Worm (Caenorhabditis elegans) whole organism, early embryonic: ENCODE results near the gene lge-1.
A peak's percentile ranks its signal among the peaks of the same experiment; 100 is the strongest.

Experiments used
- B0310.2 ChIP-seq: sonication (generic microtip); optimal IDR thresholded peaks from 2 replicates; lab custom pipeline; 2016; ENCODE audit warnings: mild to moderate bottlenecking, missing genetic modification characterization, missing compliant biosample characterization
- F13C5.2 ChIP-seq: sonication (generic microtip); optimal IDR thresholded peaks from 2 replicates; lab custom pipeline; 2017; ENCODE audit warnings: mild to moderate bottlenecking, missing genetic modification characterization, inconsistent platforms, missing compliant biosample characterization
- aly-1 ChIP-seq: sonication (generic microtip); optimal IDR thresholded peaks from 2 replicates; lab custom pipeline; 2016; ENCODE audit warnings: missing genetic modification characterization, missing compliant biosample characterization
- ama-1 ChIP-seq: fragments of 150-350 bp; optimal IDR thresholded peaks from 2 replicates; lab custom pipeline; 2014
- ceh-13 ChIP-seq: fragments of 200-800 bp; sonication (Bioruptor generic); optimal IDR thresholded peaks from 2 replicates; lab custom pipeline; 2018; ENCODE audit warnings: mild to moderate bottlenecking, missing genetic modification characterization, missing compliant biosample characterization
- ceh-36 ChIP-seq: sonication (generic microtip); optimal IDR thresholded peaks from 2 replicates; lab custom pipeline; 2016; ENCODE audit warnings: missing genetic modification characterization, inconsistent platforms, missing compliant biosample characterization
- ets-7 ChIP-seq: sonication (generic microtip); optimal IDR thresholded peaks from 2 replicates; lab custom pipeline; 2016; ENCODE audit warnings: missing genotype, missing genetic modification characterization, missing compliant biosample characterization
- flt-1 ChIP-seq: fragments of 200-800 bp; sonication (Bioruptor generic); IDR thresholded peaks from 2 replicates; pipeline ENCODE4 v1.3.6; 2022; ENCODE audit warnings: missing genetic modification characterization, missing compliant biosample characterization
- hmbx-1 ChIP-seq: sonication (generic microtip); optimal IDR thresholded peaks from 2 replicates; lab custom pipeline; 2016; ENCODE audit warnings: mild to moderate bottlenecking, missing genetic modification characterization, missing compliant biosample characterization
- hmg-4 ChIP-seq: fragments of 200-800 bp; sonication (Bioruptor generic); optimal IDR thresholded peaks from 2 replicates; lab custom pipeline; 2018; ENCODE audit warnings: mild to moderate bottlenecking, missing genetic modification characterization, missing compliant biosample characterization
- hnd-1 ChIP-seq: sonication (generic microtip); optimal IDR thresholded peaks from 2 replicates; lab custom pipeline; 2016; ENCODE audit warnings: missing genetic modification characterization, missing compliant biosample characterization
- pes-1 ChIP-seq: fragments of 200-800 bp; sonication (Bioruptor generic); IDR thresholded peaks from 2 replicates; pipeline ENCODE4 v1.3.6; 2022; ENCODE audit warnings: missing genetic modification reagents, missing genetic modification characterization, missing compliant biosample characterization
- scrt-1 ChIP-seq: fragments of 200-800 bp; sonication (Bioruptor generic); IDR thresholded peaks from 2 replicates; pipeline ENCODE4 v1.3.6; 2022; ENCODE audit warnings: missing genetic modification characterization, missing compliant biosample characterization
- sea-1 ChIP-seq: fragments of 200-800 bp; sonication (Bioruptor generic); conservative IDR thresholded peaks from 2 replicates; pipeline ENCODE4 v1.3.6; 2022; ENCODE audit warnings: missing genetic modification characterization, missing compliant biosample characterization
- tbx-11 ChIP-seq: fragments of 200-800 bp; sonication (Bioruptor generic); IDR thresholded peaks from 2 replicates; pipeline ENCODE4 v1.3.6; 2022; ENCODE audit warnings: missing genetic modification characterization, missing compliant biosample characterization
- tbx-37 ChIP-seq: fragments of 200-800 bp; sonication (Bioruptor generic); conservative IDR thresholded peaks from 2 replicates; pipeline ENCODE4 v1.3.6; 2022; ENCODE audit warnings: missing genetic modification reagents, missing genetic modification characterization, missing compliant biosample characterization
- tra-4 ChIP-seq: sonication (generic microtip); optimal IDR thresholded peaks from 2 replicates; lab custom pipeline; 2017; ENCODE audit warnings: missing genetic modification characterization, missing compliant biosample characterization

Gene lge-1

ce11 chrX:10966251-10966650, at the start of gene lge-1:
lge-1 (plus strand) TSS chrX:10966551.
- TF ChIP-seq hnd-1 (tag; lab: Kevin White, UChicago) (no peak), tra-4 (tag; lab: Kevin White, UChicago) (no peak), F13C5.2 (no peak)

- TF ChIP-seq pes-1 (no peak), hnd-1 (tag; lab: Kevin White, UChicago) (no peak), ceh-36 (no peak), B0310.2 (tag; lab: Kevin White, UChicago) (no peak)
Measured at ce11 chrX:10919613-10920012, 46.7 kb upstream of the lge-1 start, which contains the start of gene nstp-9. nstp-9 (minus strand) TSS chrX:10919713.

- no peak for TF ChIP-seq ama-1
- no peak for TF ChIP-seq F13C5.2
- TF ChIP-seq B0310.2 (tag; lab: Kevin White, UChicago) = no peak
- no peak for TF ChIP-seq tbx-37
- TF ChIP-seq flt-1 = no peak
Measured at ce11 chrX:10924031-10924430, 42.3 kb upstream of the lge-1 start.

- no peak for TF ChIP-seq tbx-37
- no peak for TF ChIP-seq ceh-13
- peak; percentile 30 for TF ChIP-seq aly-1 (tag; lab: Kevin White, UChicago)
- no peak for TF ChIP-seq flt-1
- TF ChIP-seq tra-4 (tag; lab: Kevin White, UChicago) = no peak
Measured at ce11 chrX:10927136-10927535, 39.2 kb upstream of the lge-1 start.

- TF ChIP-seq tra-4 (tag; lab: Kevin White, UChicago) = no peak
- TF ChIP-seq aly-1 (tag; lab: Kevin White, UChicago) = no peak
- TF ChIP-seq scrt-1 (GFP tag; lab: Robert Waterston, UW) = no peak
- TF ChIP-seq B0310.2 (tag; lab: Kevin White, UChicago) = no peak
- no peak for TF ChIP-seq flt-1
- TF ChIP-seq ceh-36 = no peak
- TF ChIP-seq ama-1 = no peak
- TF ChIP-seq F13C5.2 = no peak
- TF ChIP-seq ceh-13 = no peak
- TF ChIP-seq sea-1 (GFP tag; lab: Robert Waterston, UW) = no peak
- no peak for TF ChIP-seq ets-7
Measured at ce11 chrX:10928948-10929563, 37.3 kb upstream of the lge-1 start, which contains the start of gene dgn-1. dgn-1 (minus strand) TSS chrX:10928998.

- TF ChIP-seq ets-7 = no peak
- peak; percentile 18 for TF ChIP-seq hmg-4 (GFP tag; lab: Kevin White, UChicago)
- TF ChIP-seq aly-1 (tag; lab: Kevin White, UChicago) = no peak
Measured at ce11 chrX:10932087-10932486, 34.3 kb upstream of the lge-1 start.

ce11 chrX:10933308-10934014, 32.9 kb upstream of the lge-1 start:
- TF ChIP-seq ceh-36 (no peak), hmg-4 (GFP tag; lab: Kevin White, UChicago) (no peak), hnd-1 (tag; lab: Kevin White, UChicago) (no peak), aly-1 (tag; lab: Kevin White, UChicago) (no peak), B0310.2 (tag; lab: Kevin White, UChicago) (no peak), scrt-1 (GFP tag; lab: Robert Waterston, UW) (no peak), F13C5.2 (no peak), hmbx-1 (tag; lab: Kevin White, UChicago) (no peak), flt-1 (no peak), tra-4 (tag; lab: Kevin White, UChicago) (no peak), ets-7 (no peak), tbx-37 (no peak), ceh-13 (no peak), ama-1 (no peak), sea-1 (GFP tag; lab: Robert Waterston, UW) (no peak), pes-1 (no peak), tbx-11 (GFP tag; lab: Robert Waterston, UW) (no peak)

ce11 chrX:10941255-10941654, 25.1 kb upstream of the lge-1 start, which contains the start of gene pho-7:
pho-7 (minus strand) TSS chrX:10941355.
- no peak for TF ChIP-seq tbx-37
- TF ChIP-seq F13C5.2 = no peak
- no peak for TF ChIP-seq ets-7
- TF ChIP-seq ama-1 = no peak
- no peak for TF ChIP-seq ceh-36
- TF ChIP-seq hmg-4 (GFP tag; lab: Kevin White, UChicago) = no peak

ce11 chrX:10948852-10949251, 17.5 kb upstream of the lge-1 start, which contains the start of gene T21B6.3:
T21B6.3 (minus strand) TSS chrX:10948952.
- TF ChIP-seq aly-1 (tag; lab: Kevin White, UChicago) (no peak), F13C5.2 (no peak)
